Fruit fly (Drosophila melanogaster): ENCODE results near the gene if.
A peak's percentile ranks its signal among the peaks of the same experiment; 100 is the strongest.

Gene if

DNA sequence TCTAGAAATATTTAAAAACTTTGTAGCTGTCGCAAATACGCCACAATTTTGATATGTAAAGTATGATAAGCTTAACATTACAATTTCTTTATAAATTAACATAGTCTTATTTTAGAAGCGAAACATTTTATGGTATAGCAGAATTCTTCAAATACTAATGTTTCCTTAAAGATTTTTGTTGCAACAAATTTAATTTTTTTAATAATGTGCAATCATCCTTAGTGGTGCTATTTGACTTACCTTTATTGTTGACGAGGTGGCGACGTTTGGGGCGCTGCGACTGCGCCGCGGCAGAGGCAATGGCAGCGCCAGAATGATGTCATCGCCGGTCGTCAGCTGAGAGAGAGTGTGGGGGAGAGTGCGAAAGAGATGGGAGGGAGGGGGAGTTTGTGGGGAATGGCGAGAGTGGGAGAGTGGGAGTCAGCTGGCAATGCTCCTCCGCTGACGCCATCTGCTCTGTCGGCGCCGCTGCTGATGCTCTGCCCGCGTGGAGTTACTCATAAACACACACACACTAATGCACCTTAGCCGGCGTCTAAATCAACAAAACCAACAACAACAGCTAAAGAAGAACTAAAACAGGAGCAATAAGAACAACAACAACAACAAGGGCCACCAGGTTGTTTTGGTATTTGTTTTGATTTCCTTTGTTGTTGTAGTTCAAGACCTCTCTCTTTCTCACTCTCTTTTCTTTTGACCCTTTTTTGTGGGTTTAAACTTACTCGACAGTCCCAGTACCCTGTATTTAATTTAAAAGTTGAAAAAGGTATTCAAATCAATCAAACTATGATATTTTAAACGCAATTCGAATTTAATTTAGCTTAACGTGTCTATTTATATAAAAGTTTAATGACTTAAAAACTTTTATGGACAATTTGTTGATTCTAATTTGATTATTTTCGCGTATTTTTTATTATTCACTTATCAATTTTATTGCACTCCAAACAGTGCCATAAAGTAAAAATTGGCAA, 59.7 kb downstream of the if start (continued):
- no peak for TF ChIP-seq cato (GFP tag; optimal IDR thresholded peaks at IDR 0.05; ENCODE audit: borderline replicate concordance)
- TF ChIP-seq CG10274 (GFP tag; optimal IDR thresholded peaks at IDR 0.05) = no peak
- TF ChIP-seq br (optimal IDR thresholded peaks at IDR 0.05) = no peak
- peak; percentile 51 for TF ChIP-seq Nf-YC (tag; optimal IDR thresholded peaks at IDR 0.05)
- TF ChIP-seq klu (GFP tag; IDR thresholded peaks at IDR 0.05) = peak; percentile 41; the same call in 1 of the 2 replicates
- TF ChIP-seq CG11093 (GFP tag; IDR thresholded peaks at IDR 0.05) = no peak
- no peak for TF ChIP-seq usp (GFP tag; optimal IDR thresholded peaks at IDR 0.05)
- no peak for TF ChIP-seq Scr (GFP tag; IDR thresholded peaks at IDR 0.05; ENCODE audit: partially characterized antibody)
- TF ChIP-seq knrl (GFP tag; IDR thresholded peaks at IDR 0.05; ENCODE audit: partially characterized antibody) = no peak
- TF ChIP-seq CG6765 (GFP tag; optimal IDR thresholded peaks at IDR 0.05) = no peak
- TF ChIP-seq CG2875 (GFP tag; optimal IDR thresholded peaks at IDR 0.05) = peak; percentile 62
- peak; percentile 82 for TF ChIP-seq lmd (GFP tag; IDR thresholded peaks at IDR 0.05)
- peak; percentile 54 for TF ChIP-seq CG13296 (GFP tag; optimal IDR thresholded peaks at IDR 0.05)
- peak; percentile 85 for TF ChIP-seq CG13424 (tag; optimal IDR thresholded peaks at IDR 0.05)
- TF ChIP-seq mam (GFP tag; optimal IDR thresholded peaks at IDR 0.05) = peak; percentile 71
- no peak for TF ChIP-seq pzg (GFP tag; optimal IDR thresholded peaks at IDR 0.05)
- no peak for TF ChIP-seq CG15073 (GFP tag; optimal IDR thresholded peaks at IDR 0.05)
- TF ChIP-seq bab2 (GFP tag; optimal IDR thresholded peaks at IDR 0.05) = no peak
- TF ChIP-seq HLH54F (GFP tag; optimal IDR thresholded peaks at IDR 0.05) = no peak
- TF ChIP-seq CG9727 (GFP tag; optimal IDR thresholded peaks at IDR 0.05) = peak; percentile 78
- TF ChIP-seq Gsc (GFP tag; IDR thresholded peaks at IDR 0.05) = no peak
- TF ChIP-seq Hmx (GFP tag; optimal IDR thresholded peaks at IDR 0.05) = no peak
- TF ChIP-seq grn (GFP tag; optimal IDR thresholded peaks at IDR 0.05) = no peak
- TF ChIP-seq CG6272 (GFP tag; IDR thresholded peaks at IDR 0.05) = no peak
- peak; percentile 15; the same call in 1 of the 2 replicates for TF ChIP-seq MBD-R2 (GFP tag; IDR thresholded peaks at IDR 0.05)
- peak; percentile 47 for TF ChIP-seq sug (tag; optimal IDR thresholded peaks at IDR 0.05)
- peak; percentile 64 for TF ChIP-seq HHEX (GFP tag; optimal IDR thresholded peaks at IDR 0.05)
- TF ChIP-seq CG9932 (GFP tag; IDR thresholded peaks at IDR 0.05) = peak; percentile 66
- no peak; the same call in 1 of the 2 replicates for TF ChIP-seq amos (GFP tag; IDR thresholded peaks at IDR 0.05; ENCODE audit: partially characterized antibody)
- TF ChIP-seq H15 (GFP tag; IDR thresholded peaks at IDR 0.05) = peak; percentile 63; the same call in 1 of the 3 replicates
- no peak for TF ChIP-seq Stat92E (GFP tag; optimal IDR thresholded peaks at IDR 0.05)
- peak; percentile 12; the same call in 1 of the 4 replicates for TF ChIP-seq Gug (GFP tag; IDR thresholded peaks at IDR 0.05)
- peak; percentile 57 for TF ChIP-seq twi (tag; optimal IDR thresholded peaks at IDR 0.05)
- no peak for TF ChIP-seq ato (GFP tag; IDR thresholded peaks at IDR 0.05; ENCODE audit: partially characterized antibody)
- TF ChIP-seq danr (GFP tag; IDR thresholded peaks at IDR 0.05) = no peak
- TF ChIP-seq CG7745 (tag; optimal IDR thresholded peaks at IDR 0.05) = no peak
- peak; percentile 56 for TF ChIP-seq CG16815 (GFP tag; optimal IDR thresholded peaks at IDR 0.05)
- no peak for TF ChIP-seq trh (GFP tag; optimal IDR thresholded peaks at IDR 0.05)
- TF ChIP-seq kay (GFP tag; optimal IDR thresholded peaks at IDR 0.05) = peak; percentile 21
- TF ChIP-seq CG9609 (GFP tag; optimal IDR thresholded peaks at IDR 0.05) = peak; percentile 18
- no peak for TF ChIP-seq hkb (optimal IDR thresholded peaks at IDR 0.05)
- TF ChIP-seq hkb (GFP tag; IDR thresholded peaks at IDR 0.05) = peak; percentile 83
- no peak for TF ChIP-seq Fer2 (tag; optimal IDR thresholded peaks at IDR 0.05)
- peak; percentile 27 for TF ChIP-seq CG12236 (GFP tag; optimal IDR thresholded peaks at IDR 0.05)
- TF ChIP-seq NK7.1 (GFP tag; optimal IDR thresholded peaks at IDR 0.05) = no peak
- peak; percentile 15; the same call in 1 of the 2 replicates for TF ChIP-seq Ravus (GFP tag; IDR thresholded peaks at IDR 0.05)
- peak; percentile 52 for TF ChIP-seq CG11723 (GFP tag; optimal IDR thresholded peaks at IDR 0.05)
- TF ChIP-seq esg (GFP tag; conservative IDR thresholded peaks at IDR 0.05) = peak; percentile 45
- TF ChIP-seq inv (GFP tag; IDR thresholded peaks at IDR 0.05; ENCODE audit: partially characterized antibody) = no peak
